Worm (Caenorhabditis elegans): ENCODE measurements around the gene F27C8.2.

DNA sequence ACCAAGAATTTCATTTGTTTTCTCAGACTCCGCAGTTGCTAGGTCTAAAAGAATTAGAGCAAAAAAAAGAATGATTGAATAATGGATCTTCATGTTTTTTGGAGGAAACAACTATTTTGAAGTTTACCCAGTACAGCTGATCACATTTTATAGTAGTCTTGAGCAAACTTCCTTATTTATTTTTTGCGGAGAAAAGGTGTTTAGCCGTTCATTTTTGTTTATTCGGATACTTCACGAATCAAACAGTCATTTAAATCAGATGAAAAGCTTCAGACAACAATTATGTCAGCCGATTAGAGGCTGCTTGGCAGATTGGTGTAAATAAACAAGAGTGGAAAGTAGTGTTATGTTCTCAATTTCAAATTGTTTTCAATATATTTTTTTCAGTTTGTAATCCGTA lies 28.1 kb downstream of the F27C8.2 start, which contains the start of gene W09C2.8:
- TF ChIP-seq ama-1 (optimal IDR thresholded peaks at IDR 0.05) (no peak), ets-7 (tag; optimal IDR thresholded peaks at IDR 0.05) (no peak), ceh-13 (GFP tag; optimal IDR thresholded peaks at IDR 0.05) (no peak), F13C5.2 (tag; optimal IDR thresholded peaks at IDR 0.05) (no peak), tbx-11 (GFP tag; IDR thresholded peaks at IDR 0.05) (no peak), hmg-4 (GFP tag; optimal IDR thresholded peaks at IDR 0.05) (no peak), ceh-36 (tag; optimal IDR thresholded peaks at IDR 0.05) (no peak), hnd-1 (tag; optimal IDR thresholded peaks at IDR 0.05) (no peak)

Measured in whole organism, early embryonic.